2 worm cellular contexts compared by ENCODE assay signal in the genomic region with DNA sequence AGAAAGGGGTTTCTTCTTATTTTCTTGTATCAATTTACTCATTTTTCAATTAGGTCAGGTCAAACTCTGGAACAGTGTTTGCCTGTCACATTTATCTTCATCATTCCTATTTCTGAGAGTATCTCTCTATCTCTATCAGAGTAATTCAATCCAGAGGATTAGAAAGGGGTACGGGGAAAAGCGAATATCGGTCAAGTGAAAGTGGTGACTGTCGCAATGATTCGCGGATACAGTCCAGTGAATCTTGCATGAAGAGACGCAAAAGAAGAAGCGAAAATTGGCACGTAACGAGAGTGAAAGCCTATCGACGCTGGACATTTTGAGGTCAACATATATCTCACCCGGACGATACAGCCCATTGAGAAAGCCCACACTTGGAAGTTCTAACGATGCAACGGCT.
TF ChIP-seq lines count a peak whose summit lies in the region.

A gene (plus strand): TSS at position 328 of the 400 bp plus-strand sequence.

TF ChIP-seq in whole organism, L2 larva, 48 proteins besides CTCF, POLR2A, EP300 and RAD21 (continued from another document):
- TF ChIP-seq nhr-21 (tag; optimal IDR thresholded peaks at IDR 0.05; lab: Kevin White, UChicago) (peak; percentile 76), sma-3 (GFP tag; optimal IDR thresholded peaks at IDR 0.05; lab: Kevin White, UChicago) (no peak), fos-1 (tag; optimal IDR thresholded peaks at IDR 0.05; lab: Kevin White, UChicago) (peak; percentile 56), lin-39 (tag; optimal IDR thresholded peaks at IDR 0.05; lab: Kevin White, UChicago) (no peak), crh-2 (tag; optimal IDR thresholded peaks at IDR 0.05; lab: Kevin White, UChicago) (no peak), F13H6.1 (tag; optimal IDR thresholded peaks at IDR 0.05; lab: Kevin White, UChicago) (no peak), mdl-1 (tag; optimal IDR thresholded peaks at IDR 0.05; lab: Kevin White, UChicago) (no peak), blmp-1 (tag; optimal IDR thresholded peaks at IDR 0.05; lab: Kevin White, UChicago; ENCODE audit: insufficient read depth) (peak; percentile 94), sem-4 (tag; optimal IDR thresholded peaks at IDR 0.05; lab: Kevin White, UChicago) (peak; percentile 13), elt-3 (tag; optimal IDR thresholded peaks at IDR 0.05; lab: Kevin White, UChicago) (no peak), R02D3.7 (tag; optimal IDR thresholded peaks at IDR 0.05; lab: Kevin White, UChicago) (no peak), dmd-4 (tag; optimal IDR thresholded peaks at IDR 0.05; lab: Kevin White, UChicago) (no peak), mab-5 (tag; optimal IDR thresholded peaks at IDR 0.05; lab: Kevin White, UChicago) (no peak), unc-55 (GFP tag; optimal IDR thresholded peaks at IDR 0.05; lab: Kevin White, UChicago) (no peak), lsy-2 (tag; optimal IDR thresholded peaks at IDR 0.05; lab: Kevin White, UChicago) (peak in 1 of 2 experiments; percentile 20), elt-1 (tag; optimal IDR thresholded peaks at IDR 0.05; lab: Kevin White, UChicago) (no peak), nhr-6 (tag; optimal IDR thresholded peaks at IDR 0.05; lab: Kevin White, UChicago) (no peak), skn-1 (tag; optimal IDR thresholded peaks at IDR 0.05; lab: Kevin White, UChicago) (no peak), nhr-11 (tag; optimal IDR thresholded peaks at IDR 0.05; lab: Kevin White, UChicago) (no peak), unc-62 (GFP tag; optimal IDR thresholded peaks at IDR 0.05; lab: Kevin White, UChicago) (no peak), gmeb-1 (tag; optimal IDR thresholded peaks at IDR 0.05; lab: Kevin White, UChicago) (no peak), aly-2 (tag; optimal IDR thresholded peaks at IDR 0.05; lab: Kevin White, UChicago) (no peak), nhr-23 (tag; optimal IDR thresholded peaks at IDR 0.05; lab: Kevin White, UChicago) (no peak), zag-1 (tag; optimal IDR thresholded peaks at IDR 0.05; lab: Kevin White, UChicago) (no peak), C34F6.9 (tag; optimal IDR thresholded peaks at IDR 0.05; lab: Kevin White, UChicago) (no peak), ztf-1 (GFP tag; conservative IDR thresholded peaks at IDR 0.05; lab: Robert Waterston, UW) (no peak), nhr-12 (tag; optimal IDR thresholded peaks at IDR 0.05; lab: Kevin White, UChicago) (no peak), nhr-129 (tag; optimal IDR thresholded peaks at IDR 0.05; lab: Kevin White, UChicago) (no peak), ceh-82 (tag; optimal IDR thresholded peaks at IDR 0.05; lab: Kevin White, UChicago) (no peak), alr-1 (tag; optimal IDR thresholded peaks at IDR 0.05; lab: Kevin White, UChicago) (no peak)

TF ChIP-seq in whole organism, L3 larva, 47 proteins besides CTCF, POLR2A, EP300 and RAD21 (continued from another document):
- TF ChIP-seq nhr-77 (tag; optimal IDR thresholded peaks at IDR 0.05; lab: Kevin White, UChicago), result no peak
